Fruit fly (Drosophila melanogaster) whole organism, embryonic: ENCODE data around the gene CG5196.

Experiments used
- Atf6 ChIP-seq: fragments of 200-800 bp; sonication (Bioruptor generic); IDR thresholded peaks from 2 replicates; pipeline ENCODE4 v1.3.6; 2022; ENCODE audit warnings: missing biosample characterization, missing genetic modification characterization
- BEAF-32 ChIP-seq: fragments of 200-800 bp; sonication (Bioruptor generic); optimal IDR thresholded peaks from 3 replicates; lab custom pipeline; 2017; ENCODE audit warnings: missing biosample characterization, missing genetic modification characterization, mild to moderate bottlenecking, moderate library complexity, missing genetic modification reagents
- Bgb ChIP-seq: fragments of 200-800 bp; sonication (Bioruptor generic); IDR thresholded peaks from 2 replicates; pipeline ENCODE4 v1.3.6; 2022; ENCODE audit warnings: missing biosample characterization, missing genetic modification characterization; ENCODE audit not compliant: partially characterized antibody
- Bteb2 ChIP-seq: fragments of 200-800 bp; sonication (Bioruptor generic); optimal IDR thresholded peaks from 2 replicates; lab custom pipeline; 2016; ENCODE audit warnings: missing biosample characterization, missing genetic modification characterization
- C15 ChIP-seq: fragments of 200-800 bp; sonication (Bioruptor generic); IDR thresholded peaks from 3 replicates; pipeline ENCODE4 v1.3.6; 2022; ENCODE audit warnings: missing biosample characterization, missing genetic modification characterization
- CG10147 ChIP-seq: fragments of 200-800 bp; sonication (Bioruptor generic); optimal IDR thresholded peaks from 2 replicates; lab custom pipeline; 2019; ENCODE audit warnings: missing biosample characterization, mild to moderate bottlenecking, missing genetic modification characterization, moderate library complexity
- CG10267 ChIP-seq: fragments of 200-800 bp; sonication (Bioruptor generic); optimal IDR thresholded peaks from 2 replicates; lab custom pipeline; 2018; ENCODE audit warnings: missing biosample characterization, mild to moderate bottlenecking, missing genetic modification characterization, moderate library complexity
- CG10654 ChIP-seq: fragments of 200-800 bp; sonication (Bioruptor generic); optimal IDR thresholded peaks from 2 replicates; lab custom pipeline; 2016; ENCODE audit warnings: missing biosample characterization, missing genetic modification characterization
- CG10959 ChIP-seq: fragments of 200-800 bp; sonication (Bioruptor generic); IDR thresholded peaks from 2 replicates; pipeline ENCODE4 v1.3.6; 2022; ENCODE audit warnings: missing biosample characterization, missing genetic modification characterization
- CG11247 ChIP-seq: fragments of 200-800 bp; sonication (Bioruptor generic); IDR thresholded peaks from 2 replicates; pipeline ENCODE4 v1.3.6; 2022; ENCODE audit warnings: missing biosample characterization, missing genetic modification characterization
- CG11696 ChIP-seq: fragments of 200-800 bp; sonication (Bioruptor generic); IDR thresholded peaks from 2 replicates; pipeline ENCODE4 v1.3.6; 2022; ENCODE audit warnings: missing biosample characterization, missing genetic modification characterization
- CG12155 ChIP-seq: fragments of 200-800 bp; sonication (Bioruptor generic); optimal IDR thresholded peaks from 3 replicates; lab custom pipeline; 2016; ENCODE audit warnings: missing biosample characterization, missing genetic modification characterization
- CG1233 ChIP-seq: fragments of 200-800 bp; sonication (Bioruptor generic); optimal IDR thresholded peaks from 4 replicates; lab custom pipeline; 2018; ENCODE audit warnings: missing biosample characterization, mild to moderate bottlenecking, missing genetic modification characterization
- CG12659 ChIP-seq: fragments of 200-800 bp; sonication (Bioruptor generic); optimal IDR thresholded peaks from 3 replicates; lab custom pipeline; 2017; ENCODE audit warnings: mild to moderate bottlenecking, missing biosample characterization, missing genetic modification reagents, missing genetic modification characterization
- CG13287 ChIP-seq: fragments of 200-800 bp; sonication (Bioruptor generic); IDR thresholded peaks from 2 replicates; pipeline ENCODE4 v1.3.6; 2022; ENCODE audit warnings: missing biosample characterization, missing genetic modification characterization; ENCODE audit not compliant: partially characterized antibody
- CG13894 ChIP-seq: fragments of 200-800 bp; sonication (Bioruptor generic); optimal IDR thresholded peaks from 3 replicates; lab custom pipeline; 2018; ENCODE audit warnings: missing biosample characterization, mild to moderate bottlenecking, missing genetic modification characterization, moderate library complexity
- CG15011 ChIP-seq: fragments of 200-800 bp; sonication (Bioruptor generic); optimal IDR thresholded peaks from 3 replicates; lab custom pipeline; 2018; ENCODE audit warnings: missing biosample characterization, mild to moderate bottlenecking, missing genetic modification characterization
- CG17359 ChIP-seq: fragments of 200-800 bp; sonication (Bioruptor generic); optimal IDR thresholded peaks from 3 replicates; lab custom pipeline; 2018; ENCODE audit warnings: missing biosample characterization, mild to moderate bottlenecking, missing genetic modification characterization, moderate library complexity
- CG17361 ChIP-seq: fragments of 200-800 bp; sonication (Bioruptor generic); IDR thresholded peaks from 3 replicates; pipeline ENCODE4 v1.3.6; 2022; ENCODE audit warnings: missing biosample characterization, missing genetic modification characterization
- CG17829 ChIP-seq: fragments of 200-800 bp; optimal IDR thresholded peaks from 2 replicates; lab custom pipeline; 2019; ENCODE audit warnings: missing biosample characterization, mild to moderate bottlenecking, missing genetic modification characterization, moderate library complexity
- CG18011 ChIP-seq: fragments of 200-800 bp; sonication (Bioruptor generic); optimal IDR thresholded peaks from 2 replicates; lab custom pipeline; 2017; ENCODE audit warnings: missing biosample characterization, missing genetic modification characterization, mild to moderate bottlenecking, moderate library complexity, missing genotype
- CG32532 ChIP-seq: fragments of 200-800 bp; sonication (Bioruptor generic); IDR thresholded peaks from 2 replicates; pipeline ENCODE4 v1.3.6; 2022; ENCODE audit warnings: missing biosample characterization, missing genetic modification characterization
- CG3407 ChIP-seq: fragments of 200-800 bp; sonication (Bioruptor generic); optimal IDR thresholded peaks from 2 replicates; lab custom pipeline; 2018; ENCODE audit warnings: missing biosample characterization, mild to moderate bottlenecking, missing genetic modification characterization
- CG42726 ChIP-seq: fragments of 200-800 bp; sonication (Bioruptor generic); IDR thresholded peaks from 2 replicates; pipeline ENCODE4 v1.3.6; 2022; ENCODE audit warnings: missing biosample characterization, missing genetic modification characterization; ENCODE audit not compliant: partially characterized antibody
- CG4328 ChIP-seq: fragments of 200-800 bp; sonication (Bioruptor generic); optimal IDR thresholded peaks from 3 replicates; lab custom pipeline; 2017; ENCODE audit warnings: missing biosample characterization, missing genetic modification reagents, missing genetic modification characterization
- CG5953 ChIP-seq: fragments of 200-800 bp; sonication (Bioruptor generic); IDR thresholded peaks from 2 replicates; pipeline ENCODE4 v1.3.6; 2022; ENCODE audit warnings: missing biosample characterization, missing genetic modification characterization
- CG6272 ChIP-seq: fragments of 200-800 bp; sonication (Bioruptor generic); IDR thresholded peaks from 2 replicates; pipeline ENCODE4 v1.3.6; 2022; ENCODE audit warnings: missing biosample characterization, missing genetic modification characterization
- CG9215 ChIP-seq: fragments of 200-800 bp; sonication (Bioruptor generic); IDR thresholded peaks from 2 replicates; pipeline ENCODE4 v1.3.6; 2022; ENCODE audit warnings: missing biosample characterization, missing genetic modification characterization
- Dbx ChIP-seq: fragments of 200-800 bp; sonication (Bioruptor generic); IDR thresholded peaks from 3 replicates; pipeline ENCODE4 v1.3.6; 2022; ENCODE audit warnings: missing biosample characterization, missing genetic modification characterization
- Dek ChIP-seq: fragments of 200-800 bp; sonication (Bioruptor generic); optimal IDR thresholded peaks from 3 replicates; lab custom pipeline; 2019; ENCODE audit warnings: missing biosample characterization, mild to moderate bottlenecking, missing genetic modification characterization, moderate library complexity
- Dll ChIP-seq: fragments of 200-800 bp; sonication (Bioruptor generic); IDR thresholded peaks from 4 replicates; pipeline ENCODE4 v1.3.6; 2022; ENCODE audit warnings: missing biosample characterization, missing genetic modification characterization; ENCODE audit not compliant: partially characterized antibody
- Dp ChIP-seq: fragments of 200-800 bp; sonication (Bioruptor generic); optimal IDR thresholded peaks from 2 replicates; lab custom pipeline; 2018; ENCODE audit warnings: missing biosample characterization, mild to moderate bottlenecking, missing genetic modification characterization, moderate library complexity
- Gug ChIP-seq: fragments of 200-800 bp; sonication (Bioruptor generic); IDR thresholded peaks from 4 replicates; pipeline ENCODE4 v1.3.6; 2022; ENCODE audit warnings: missing biosample characterization, missing genetic modification characterization
- Kr ChIP-seq: fragments of 200-800 bp; sonication (Bioruptor generic); optimal IDR thresholded peaks from 2 replicates; lab custom pipeline; 2017; ENCODE audit warnings: missing biosample characterization, mild to moderate bottlenecking, missing genetic modification characterization
- MTF-1 ChIP-seq: fragments of 200-800 bp; sonication (Bioruptor generic); optimal IDR thresholded peaks from 2 replicates; lab custom pipeline; 2018; ENCODE audit warnings: missing biosample characterization, mild to moderate bottlenecking, missing genetic modification characterization, borderline replicate concordance
- Ssrp ChIP-seq: fragments of 200-800 bp; sonication (Bioruptor generic); optimal IDR thresholded peaks from 2 replicates; lab custom pipeline; 2018; ENCODE audit warnings: missing biosample characterization, mild to moderate bottlenecking, missing genetic modification characterization, moderate library complexity
- Xbp1 ChIP-seq: fragments of 200-800 bp; sonication (Bioruptor generic); optimal IDR thresholded peaks from 3 replicates; lab custom pipeline; 2016; ENCODE audit warnings: missing biosample characterization, mild to moderate bottlenecking, missing genetic modification characterization
- amos ChIP-seq: fragments of 200-800 bp; sonication (Bioruptor generic); IDR thresholded peaks from 2 replicates; pipeline ENCODE4 v1.3.6; 2022; ENCODE audit warnings: missing biosample characterization, missing genetic modification characterization; ENCODE audit not compliant: partially characterized antibody
- ci ChIP-seq: fragments of 200-800 bp; sonication (Bioruptor generic); IDR thresholded peaks from 3 replicates; pipeline ENCODE4 v1.3.6; 2022; ENCODE audit warnings: missing biosample characterization, missing genetic modification characterization
- cwo ChIP-seq: fragments of 200-800 bp; sonication (Bioruptor generic); optimal IDR thresholded peaks from 3 replicates; lab custom pipeline; 2017; ENCODE audit warnings: missing biosample characterization, missing genetic modification characterization, mild to moderate bottlenecking, moderate library complexity, missing genetic modification reagents
- da ChIP-seq: fragments of 200-800 bp; sonication (Bioruptor generic); optimal IDR thresholded peaks from 2 replicates; lab custom pipeline; 2016; ENCODE audit warnings: missing biosample characterization, missing genetic modification characterization
- dm ChIP-seq: fragments of 200-800 bp; sonication (Bioruptor generic); optimal IDR thresholded peaks from 3 replicates; lab custom pipeline; 2016; ENCODE audit warnings: missing biosample characterization, missing genetic modification characterization
- fd96Cb ChIP-seq: fragments of 200-800 bp; sonication (Bioruptor generic); optimal IDR thresholded peaks from 2 replicates; lab custom pipeline; 2018; ENCODE audit warnings: missing biosample characterization, mild to moderate bottlenecking, missing genetic modification characterization, moderate library complexity
- insv ChIP-seq, 2 experiments: fragments of 200-800 bp; sonication (Bioruptor generic); optimal IDR thresholded peaks; 3 replicates each; lab custom pipeline; 2016 to 2018; ENCODE audit warnings: missing biosample characterization in 2 of 2, missing genetic modification characterization in 2 of 2
- luna ChIP-seq: fragments of 200-800 bp; sonication (Bioruptor generic); optimal IDR thresholded peaks from 2 replicates; lab custom pipeline; 2016; ENCODE audit warnings: missing biosample characterization, missing genetic modification characterization
- nom ChIP-seq: fragments of 200-800 bp; sonication (Bioruptor generic); optimal IDR thresholded peaks from 2 replicates; lab custom pipeline; 2017; ENCODE audit warnings: missing biosample characterization, missing genetic modification characterization, mild to moderate bottlenecking, moderate library complexity, missing genetic modification reagents
- odd ChIP-seq: fragments of 200-800 bp; sonication (Bioruptor generic); optimal IDR thresholded peaks from 2 replicates; lab custom pipeline; 2017; ENCODE audit warnings: missing biosample characterization, mild to moderate bottlenecking, missing genetic modification characterization
- tin ChIP-seq: fragments of 200-800 bp; sonication (Bioruptor generic); optimal IDR thresholded peaks from 3 replicates; lab custom pipeline; 2016; ENCODE audit warnings: missing biosample characterization, missing genetic modification characterization
- trem ChIP-seq: fragments of 200-800 bp; optimal IDR thresholded peaks from 3 replicates; lab custom pipeline; 2019; ENCODE audit warnings: missing biosample characterization, mild to moderate bottlenecking, missing genetic modification characterization, moderate library complexity
- yki ChIP-seq: fragments of >200 bp; optimal IDR thresholded peaks from 3 replicates; lab custom pipeline; 2018

Gene CG5196

DNA sequence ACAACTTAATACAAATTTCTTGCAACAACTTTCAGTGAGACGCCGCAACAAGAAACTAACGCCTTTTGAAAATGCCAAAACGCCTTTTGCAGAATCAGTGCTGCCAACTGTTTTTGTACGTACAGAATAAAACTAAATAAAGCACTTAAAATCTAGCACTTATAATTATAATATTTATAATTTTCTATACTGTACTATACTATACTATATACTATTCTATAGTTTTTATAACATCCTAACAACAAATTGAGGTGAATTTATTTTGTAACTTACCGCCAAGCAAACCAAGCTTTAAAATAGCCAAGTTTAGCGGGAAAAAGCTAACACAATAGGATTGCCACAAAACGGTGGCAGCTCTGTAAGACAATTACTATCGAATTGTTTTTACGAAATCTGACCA, 25.6 kb downstream of the CG5196 start, which contains the start of the genes Aos1 and Srlp (continued):
- TF ChIP-seq MTF-1 (no peak), luna (GFP tag; lab: Kevin White, UChicago) (no peak), Bteb2 (GFP tag; lab: Kevin White, UChicago) (no peak), Ssrp (peak; percentile 48), Dek (tag; lab: Kevin White, UChicago) (peak; percentile 63), Bgb (GFP tag; lab: Robert Waterston, UW) (no peak), Gug (GFP tag; lab: Robert Waterston, UW) (peak; percentile 1; the same call in 1 of the 4 replicates), CG18011 (GFP tag; lab: Kevin White, UChicago) (peak; percentile 11), tin (peak; percentile 47), CG11696 (GFP tag; lab: Robert Waterston, UW) (no peak), CG12155 (GFP tag; lab: Kevin White, UChicago) (peak; percentile 43), cwo (GFP tag; lab: Kevin White, UChicago) (no peak), CG42726 (GFP tag; lab: Robert Waterston, UW) (no peak), Dll (GFP tag; lab: Robert Waterston, UW) (0 out of 4 replicates have a peak, but pooled peaks have one; percentile 51), nom (peak; percentile 43), amos (GFP tag; lab: Robert Waterston, UW) (peak; percentile 12; the same call in 1 of the 2 replicates), CG4328 (GFP tag; lab: Kevin White, UChicago) (peak; percentile 12), CG15011 (GFP tag; lab: Kevin White, UChicago) (no peak), CG3407 (GFP tag; lab: Kevin White, UChicago) (no peak), insv (GFP tag; optimal IDR thresholded peaks at IDR 0.05; lab: Kevin White, UChicago) (peak in 1 of 2 experiments; percentile 23), Atf6 (GFP tag; lab: Robert Waterston, UW) (no peak), Dp (GFP tag; lab: Kevin White, UChicago) (peak; percentile 50), yki (no peak), CG10147 (GFP tag; lab: Kevin White, UChicago) (peak; percentile 62), CG11247 (GFP tag; lab: Robert Waterston, UW) (no peak), Kr (no peak), Dbx (GFP tag; lab: Robert Waterston, UW) (0 out of 3 replicates have a peak, but pooled peaks have one; percentile 44), ci (GFP tag; lab: Robert Waterston, UW) (no peak), fd96Cb (peak; percentile 23), da (GFP tag; lab: Kevin White, UChicago) (no peak), dm (no peak), CG12659 (peak; percentile 81), CG1233 (GFP tag; lab: Kevin White, UChicago) (peak; percentile 45), CG6272 (GFP tag; lab: Robert Waterston, UW) (no peak), trem (tag; lab: Kevin White, UChicago) (peak; percentile 99), CG5953 (GFP tag; lab: Robert Waterston, UW) (no peak), CG10654 (GFP tag; lab: Kevin White, UChicago) (peak; percentile 24), CG13894 (tag; lab: Kevin White, UChicago) (peak; percentile 63), Xbp1 (peak; percentile 69), CG17359 (tag; lab: Kevin White, UChicago) (peak; percentile 35), CG17361 (GFP tag; lab: Robert Waterston, UW) (peak; percentile 77), BEAF-32 (GFP tag; lab: Kevin White, UChicago) (peak; percentile 61), CG17829 (peak; percentile 66), CG9215 (GFP tag; lab: Robert Waterston, UW) (peak; percentile 58), CG10959 (GFP tag; lab: Robert Waterston, UW) (no peak), odd (GFP tag; lab: Kevin White, UChicago) (no peak), CG32532 (GFP tag; lab: Robert Waterston, UW) (peak; percentile 47; the same call in 1 of the 2 replicates), CG13287 (peak; percentile 35; the same call in 1 of the 2 replicates), C15 (GFP tag; lab: Robert Waterston, UW) (no peak), CG10267 (tag; lab: Kevin White, UChicago) (peak; percentile 70)
